Worm (Caenorhabditis elegans) whole organism, mixed stage, embryonic: ENCODE measurements around the gene Y52D5A.2.
"Not testable (repeated sequence)": the region's sequence is repeated elsewhere in the genome, so short reads cannot be mapped to it uniquely, and the experiment has no call there.

ENCODE experiments used
- bed-3 ChIP-seq: fragments of 200-800 bp; sonication (Bioruptor generic); optimal IDR thresholded peaks from 3 replicates; lab custom pipeline; 2018; ENCODE audit warnings: mild to moderate bottlenecking, missing genetic modification characterization, moderate library complexity, missing compliant biosample characterization
- blmp-1 ChIP-seq: fragments of 150-350 bp; optimal IDR thresholded peaks from 2 replicates; lab custom pipeline; 2014; ENCODE audit warnings: missing biosample characterization, missing genetic modification characterization
- ceh-43 ChIP-seq: fragments of 200-800 bp; sonication (Bioruptor generic); optimal IDR thresholded peaks from 2 replicates; lab custom pipeline; 2018; ENCODE audit warnings: mild to moderate bottlenecking, missing genetic modification characterization, moderate library complexity, missing compliant biosample characterization
- ceh-83 ChIP-seq: fragments of 200-800 bp; sonication (Bioruptor generic); optimal IDR thresholded peaks from 2 replicates; lab custom pipeline; 2018; ENCODE audit warnings: mild to moderate bottlenecking, missing genetic modification characterization, missing compliant biosample characterization
- ces-1 ChIP-seq: fragments of 150-350 bp; optimal IDR thresholded peaks from 2 replicates; lab custom pipeline; 2014; ENCODE audit warnings: missing biosample characterization, missing genetic modification reagents, missing genetic modification characterization
- cnd-1 ChIP-seq: fragments of 200-800 bp; sonication (Bioruptor generic); optimal IDR thresholded peaks from 2 replicates; lab custom pipeline; 2018; ENCODE audit warnings: mild to moderate bottlenecking, missing genetic modification characterization, missing compliant biosample characterization
- elt-1 ChIP-seq: sonication (generic microtip); optimal IDR thresholded peaks from 2 replicates; lab custom pipeline; 2017; ENCODE audit warnings: missing genetic modification characterization, mild to moderate bottlenecking, missing compliant biosample characterization, antibody characterized with exemption, moderate library complexity, borderline replicate concordance; ENCODE audit not compliant: insufficient read depth
- elt-3 ChIP-seq: fragments of 150-350 bp; optimal IDR thresholded peaks from 2 replicates; lab custom pipeline; 2014; ENCODE audit warnings: missing biosample characterization, missing genetic modification characterization
- flh-1 ChIP-seq: fragments of 200-800 bp; sonication (Bioruptor generic); optimal IDR thresholded peaks from 2 replicates; lab custom pipeline; 2018; ENCODE audit warnings: mild to moderate bottlenecking, missing genetic modification characterization, moderate library complexity, missing compliant biosample characterization
- ham-2 ChIP-seq: fragments of 200-800 bp; sonication (Bioruptor generic); optimal IDR thresholded peaks from 2 replicates; lab custom pipeline; 2018; ENCODE audit warnings: mild to moderate bottlenecking, missing genetic modification characterization, missing compliant biosample characterization
- hlh-1 ChIP-seq: fragments of 150-350 bp; optimal IDR thresholded peaks from 2 replicates; lab custom pipeline; 2014; ENCODE audit warnings: missing biosample characterization, missing genetic modification reagents, missing genetic modification characterization
- lin-13 ChIP-seq: fragments of 150-350 bp; optimal IDR thresholded peaks from 2 replicates; lab custom pipeline; 2014; ENCODE audit warnings: missing biosample characterization, missing genetic modification characterization
- lin-32 ChIP-seq: fragments of 200-800 bp; sonication (Bioruptor generic); optimal IDR thresholded peaks from 2 replicates; lab custom pipeline; 2018; ENCODE audit warnings: mild to moderate bottlenecking, missing genetic modification characterization, missing compliant biosample characterization
- lsy-2 ChIP-seq: fragments of 150-350 bp; optimal IDR thresholded peaks from 2 replicates; lab custom pipeline; 2014; ENCODE audit warnings: missing biosample characterization, missing genetic modification characterization
- mab-5 ChIP-seq: fragments of 150-350 bp; optimal IDR thresholded peaks from 2 replicates; lab custom pipeline; 2014; ENCODE audit warnings: missing biosample characterization, missing genetic modification characterization
- mep-1 ChIP-seq: fragments of 150-350 bp; optimal IDR thresholded peaks from 2 replicates; lab custom pipeline; 2017; ENCODE audit warnings: missing biosample characterization, missing genetic modification reagents, missing genetic modification characterization, inconsistent platforms
- mls-2 ChIP-seq: sonication (generic microtip); optimal IDR thresholded peaks from 2 replicates; lab custom pipeline; 2016; ENCODE audit warnings: mild to moderate bottlenecking, missing genetic modification characterization, moderate library complexity, missing compliant biosample characterization
- nhr-12 ChIP-seq: fragments of 150-350 bp; optimal IDR thresholded peaks from 2 replicates; lab custom pipeline; 2014; ENCODE audit warnings: missing biosample characterization, missing genetic modification characterization
- nhr-2 ChIP-seq: fragments of 150-350 bp; optimal IDR thresholded peaks from 2 replicates; lab custom pipeline; 2014; ENCODE audit warnings: missing biosample characterization, missing genetic modification characterization
- nhr-237 ChIP-seq: fragments of 150-350 bp; optimal IDR thresholded peaks from 2 replicates; lab custom pipeline; 2014; ENCODE audit warnings: missing biosample characterization, missing genetic modification characterization
- nhr-28 ChIP-seq: fragments of 150-350 bp; optimal IDR thresholded peaks from 2 replicates; lab custom pipeline; 2014; ENCODE audit warnings: missing biosample characterization, missing genetic modification characterization
- nhr-76 ChIP-seq: sonication (generic microtip); optimal IDR thresholded peaks from 2 replicates; lab custom pipeline; 2017; ENCODE audit warnings: missing biosample characterization, missing genetic modification characterization
- pha-4 ChIP-seq: fragments of 150-350 bp; optimal IDR thresholded peaks from 2 replicates; lab custom pipeline; 2018; ENCODE audit warnings: missing biosample characterization, missing genetic modification reagents, missing genetic modification characterization
- sem-2 ChIP-seq: fragments of 200-800 bp; sonication (Bioruptor generic); optimal IDR thresholded peaks from 2 replicates; lab custom pipeline; 2018; ENCODE audit warnings: mild to moderate bottlenecking, missing genetic modification characterization, missing compliant biosample characterization
- snpc-4 ChIP-seq: fragments of 150-350 bp; optimal IDR thresholded peaks from 2 replicates; lab custom pipeline; 2014; ENCODE audit warnings: missing biosample characterization, missing genetic modification characterization
- sptf-1 ChIP-seq: sonication (generic microtip); optimal IDR thresholded peaks from 2 replicates; lab custom pipeline; 2017; ENCODE audit warnings: mild to moderate bottlenecking, missing genetic modification characterization, moderate library complexity, missing compliant biosample characterization
- tbx-8 ChIP-seq: fragments of 200-800 bp; sonication (Bioruptor generic); optimal IDR thresholded peaks from 2 replicates; lab custom pipeline; 2018; ENCODE audit warnings: mild to moderate bottlenecking, missing genetic modification characterization, moderate library complexity, missing compliant biosample characterization
- unc-120 ChIP-seq: sonication (generic microtip); optimal IDR thresholded peaks from 2 replicates; lab custom pipeline; 2017; ENCODE audit warnings: missing genetic modification characterization, missing compliant biosample characterization; ENCODE audit not compliant: poor library complexity, severe bottlenecking
- unc-39 ChIP-seq: fragments of 150-350 bp; optimal IDR thresholded peaks from 2 replicates; lab custom pipeline; 2014; ENCODE audit warnings: missing biosample characterization, missing genetic modification characterization
- unc-62 ChIP-seq: fragments of 150-350 bp; optimal IDR thresholded peaks from 2 replicates; lab custom pipeline; 2014; ENCODE audit warnings: missing biosample characterization, missing genetic modification reagents, missing genetic modification characterization
- zip-8 ChIP-seq: fragments of 150-350 bp; optimal IDR thresholded peaks from 2 replicates; lab custom pipeline; 2014; ENCODE audit warnings: missing biosample characterization, missing genetic modification characterization
- ztf-11 ChIP-seq: fragments of 150-350 bp; optimal IDR thresholded peaks from 2 replicates; lab custom pipeline; 2014; ENCODE audit warnings: missing biosample characterization, missing genetic modification characterization

Gene Y52D5A.2

ce11 chrIV:5493692-5494091 is 29.4 kb upstream of the Y52D5A.2 start, which contains the start of gene B0273.1:
Gene B0273.1 (plus strand): TSS chrIV:5493992.
- no peak for TF ChIP-seq bed-3 (GFP tag; lab: Kevin White, UChicago)
- TF ChIP-seq zip-8 (tag; lab: Kevin White, UChicago) = no peak
- no peak for TF ChIP-seq unc-120
- no peak for TF ChIP-seq cnd-1 (tag; lab: Kevin White, UChicago)
- no peak for TF ChIP-seq unc-39 (tag; lab: Kevin White, UChicago)
- no peak for TF ChIP-seq pha-4 (tag; lab: Kevin White, UChicago)
- no peak for TF ChIP-seq lin-13
- no peak for TF ChIP-seq nhr-237
- TF ChIP-seq hlh-1 (tag; lab: Kevin White, UChicago) = no peak
- no peak for TF ChIP-seq ces-1
- no peak for TF ChIP-seq flh-1
- TF ChIP-seq unc-62 (GFP tag; lab: Kevin White, UChicago) = no peak
- TF ChIP-seq mep-1 (tag; lab: Kevin White, UChicago) = no peak
- no peak for TF ChIP-seq ham-2 (GFP tag; lab: Kevin White, UChicago)
- no peak for TF ChIP-seq nhr-76 (tag; lab: Kevin White, UChicago)
- no peak for TF ChIP-seq nhr-28 (tag; lab: Kevin White, UChicago)

DNA sequence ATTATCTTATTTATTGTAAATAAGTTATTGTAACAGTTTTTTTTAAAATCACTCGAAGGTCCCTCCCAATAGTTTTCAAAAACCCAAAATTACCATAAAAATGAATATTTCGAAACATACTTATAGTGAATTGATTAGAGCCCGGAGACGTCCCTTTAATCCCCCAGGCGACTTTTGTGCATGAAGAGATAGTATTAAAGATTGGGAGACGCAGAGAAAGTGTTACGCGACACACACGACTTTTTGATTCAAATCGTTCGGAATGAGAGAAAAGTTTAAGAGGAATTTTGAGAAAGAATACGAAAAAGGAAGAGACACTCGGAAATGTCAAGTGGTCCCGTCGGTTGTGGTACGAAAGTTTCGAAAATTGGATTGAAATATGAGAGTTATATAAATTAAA is 28.8 kb upstream of the Y52D5A.2 start:
- TF ChIP-seq ces-1 (peak; percentile 28), ham-2 (GFP tag; lab: Kevin White, UChicago) (no peak), flh-1 (no peak)

- TF ChIP-seq mls-2 (no peak), cnd-1 (tag; lab: Kevin White, UChicago) (no peak), nhr-12 (no peak), mep-1 (tag; lab: Kevin White, UChicago) (no peak), unc-39 (tag; lab: Kevin White, UChicago) (no peak), snpc-4 (tag; lab: Kevin White, UChicago) (no peak), sem-2 (GFP tag; lab: Kevin White, UChicago) (no peak), lin-13 (no peak), ham-2 (GFP tag; lab: Kevin White, UChicago) (no peak), tbx-8 (GFP tag; lab: Kevin White, UChicago) (no peak), unc-62 (GFP tag; lab: Kevin White, UChicago) (no peak), unc-120 (no peak), hlh-1 (tag; lab: Kevin White, UChicago) (no peak), zip-8 (tag; lab: Kevin White, UChicago) (no peak), ceh-43 (no peak), sptf-1 (tag; lab: Kevin White, UChicago) (no peak), mab-5 (tag; lab: Kevin White, UChicago) (no peak), blmp-1 (tag; lab: Kevin White, UChicago) (no peak)
Observed at ce11 chrIV:5492196-5492595, 27.9 kb upstream of the Y52D5A.2 start.

- TF ChIP-seq elt-3; ceh-83 (GFP tag; lab: Kevin White, UChicago); hlh-1 (tag; lab: Kevin White, UChicago): not testable (repeated sequence)
Observed at ce11 chrIV:5491054-5491453, 26.8 kb upstream of the Y52D5A.2 start, which contains the start of gene B0273.115. Gene B0273.115 (minus strand): TSS chrIV:5491154.

DNA sequence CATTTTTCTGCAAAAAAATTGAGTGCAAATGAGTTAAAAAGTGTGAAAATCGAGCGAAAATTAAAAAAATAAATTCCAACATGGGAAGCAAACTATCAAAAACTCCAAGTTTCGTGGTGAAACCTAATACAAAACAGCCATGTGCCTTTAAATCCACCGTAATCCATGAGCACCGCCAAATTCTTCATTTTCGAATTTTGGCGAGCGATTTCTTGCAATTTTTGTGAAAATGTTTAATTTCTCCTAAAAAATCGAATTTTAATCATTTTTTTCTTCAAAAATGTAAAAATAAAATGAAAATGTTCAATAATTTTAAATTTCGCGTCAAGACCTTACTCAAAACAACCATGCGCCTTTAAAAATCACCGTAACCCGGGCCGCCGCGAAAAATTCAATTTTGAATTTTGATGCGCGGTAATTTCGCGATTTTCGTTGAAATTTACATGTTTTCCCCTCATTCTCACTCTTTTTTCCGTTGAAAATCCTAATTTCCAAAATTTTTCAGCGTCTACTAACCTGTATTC is 22.0 kb upstream of the Y52D5A.2 start, which contains the start of the genes snpc-3.1 and puf-7:
Gene snpc-3.1 (minus strand): TSS at position 51 of the 524 bp plus-strand sequence.
Gene puf-7 (plus strand): TSS at position 506 of the 524 bp plus-strand sequence.
- TF ChIP-seq elt-1 (tag; lab: Kevin White, UChicago); ceh-83 (GFP tag; lab: Kevin White, UChicago); nhr-237: not testable (repeated sequence)

- no peak for TF ChIP-seq ztf-11 (tag; lab: Kevin White, UChicago)
- TF ChIP-seq lsy-2 = no peak
- TF ChIP-seq mep-1 (tag; lab: Kevin White, UChicago) = no peak
- no peak for TF ChIP-seq ces-1
- TF ChIP-seq ceh-43 = no peak
- no peak for TF ChIP-seq cnd-1 (tag; lab: Kevin White, UChicago)
- no peak for TF ChIP-seq blmp-1 (tag; lab: Kevin White, UChicago)
- TF ChIP-seq ceh-83 (GFP tag; lab: Kevin White, UChicago) = no peak
- no peak for TF ChIP-seq bed-3 (GFP tag; lab: Kevin White, UChicago)
- TF ChIP-seq nhr-28 (tag; lab: Kevin White, UChicago) = no peak
- TF ChIP-seq sem-2 (GFP tag; lab: Kevin White, UChicago) = no peak
- no peak for TF ChIP-seq ham-2 (GFP tag; lab: Kevin White, UChicago)
- no peak for TF ChIP-seq elt-3
- TF ChIP-seq mab-5 (tag; lab: Kevin White, UChicago) = no peak
- TF ChIP-seq elt-1 (tag; lab: Kevin White, UChicago) = no peak
- TF ChIP-seq unc-62 (GFP tag; lab: Kevin White, UChicago) = no peak
- TF ChIP-seq lin-32 (GFP tag; lab: Kevin White, UChicago) = no peak
- TF ChIP-seq nhr-2 (tag; lab: Kevin White, UChicago) = no peak
- no peak for TF ChIP-seq flh-1
Observed at ce11 chrIV:5482723-5483122, 18.4 kb upstream of the Y52D5A.2 start, which contains the start of gene T11F8.5. Gene T11F8.5 (plus strand): TSS chrIV:5483023.
